Worm (Caenorhabditis elegans) whole organism, mixed stage, embryonic: Measurements from ENCODE around the gene F41G3.3.

Source experiments
- bed-3 ChIP-seq: fragments of 200-800 bp; sonication (Bioruptor generic); optimal IDR thresholded peaks from 3 replicates; lab custom pipeline; 2018; ENCODE audit warnings: mild to moderate bottlenecking, missing genetic modification characterization, moderate library complexity, missing compliant biosample characterization
- lsy-2 ChIP-seq: fragments of 150-350 bp; optimal IDR thresholded peaks from 2 replicates; lab custom pipeline; 2014; ENCODE audit warnings: missing biosample characterization, missing genetic modification characterization
- mab-5 ChIP-seq: fragments of 150-350 bp; optimal IDR thresholded peaks from 2 replicates; lab custom pipeline; 2014; ENCODE audit warnings: missing biosample characterization, missing genetic modification characterization
- mep-1 ChIP-seq: fragments of 150-350 bp; optimal IDR thresholded peaks from 2 replicates; lab custom pipeline; 2017; ENCODE audit warnings: missing biosample characterization, missing genetic modification reagents, missing genetic modification characterization, inconsistent platforms
- nhr-237 ChIP-seq: fragments of 150-350 bp; optimal IDR thresholded peaks from 2 replicates; lab custom pipeline; 2014; ENCODE audit warnings: missing biosample characterization, missing genetic modification characterization
- nhr-28 ChIP-seq: fragments of 150-350 bp; optimal IDR thresholded peaks from 2 replicates; lab custom pipeline; 2014; ENCODE audit warnings: missing biosample characterization, missing genetic modification characterization
- pha-4 ChIP-seq: fragments of 150-350 bp; optimal IDR thresholded peaks from 2 replicates; lab custom pipeline; 2018; ENCODE audit warnings: missing biosample characterization, missing genetic modification reagents, missing genetic modification characterization
- snpc-4 ChIP-seq: fragments of 150-350 bp; optimal IDR thresholded peaks from 2 replicates; lab custom pipeline; 2014; ENCODE audit warnings: missing biosample characterization, missing genetic modification characterization
- sptf-1 ChIP-seq: sonication (generic microtip); optimal IDR thresholded peaks from 2 replicates; lab custom pipeline; 2017; ENCODE audit warnings: mild to moderate bottlenecking, missing genetic modification characterization, moderate library complexity, missing compliant biosample characterization
- tbx-8 ChIP-seq: fragments of 200-800 bp; sonication (Bioruptor generic); optimal IDR thresholded peaks from 2 replicates; lab custom pipeline; 2018; ENCODE audit warnings: mild to moderate bottlenecking, missing genetic modification characterization, moderate library complexity, missing compliant biosample characterization
- unc-120 ChIP-seq: sonication (generic microtip); optimal IDR thresholded peaks from 2 replicates; lab custom pipeline; 2017; ENCODE audit warnings: missing genetic modification characterization, missing compliant biosample characterization; ENCODE audit not compliant: poor library complexity, severe bottlenecking
- unc-39 ChIP-seq: fragments of 150-350 bp; optimal IDR thresholded peaks from 2 replicates; lab custom pipeline; 2014; ENCODE audit warnings: missing biosample characterization, missing genetic modification characterization
- ztf-11 ChIP-seq: fragments of 150-350 bp; optimal IDR thresholded peaks from 2 replicates; lab custom pipeline; 2014; ENCODE audit warnings: missing biosample characterization, missing genetic modification characterization

DNA sequence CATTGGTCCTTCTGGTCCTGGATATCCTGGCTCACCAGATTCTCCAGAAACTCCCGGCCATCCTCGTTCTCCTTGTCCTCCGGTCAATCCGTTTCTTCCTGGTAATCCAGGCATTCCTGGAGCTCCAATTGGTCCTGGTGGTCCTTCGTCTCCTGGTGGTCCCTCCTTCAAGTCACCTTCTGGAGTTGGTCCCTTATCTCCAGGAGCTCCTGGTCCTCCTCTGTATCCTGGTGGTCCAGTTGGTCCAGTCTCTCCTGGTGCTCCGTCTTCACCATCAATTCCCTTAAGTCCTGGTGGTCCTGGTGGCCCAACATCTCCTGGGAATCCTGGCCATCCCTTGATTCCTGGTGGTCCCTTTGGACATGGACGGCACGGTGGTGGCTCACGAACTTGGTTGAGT lies 45.7 kb upstream of the F41G3.3 start:
- TF ChIP-seq pha-4 (tag; lab: Kevin White, UChicago) (no peak), mab-5 (no peak), snpc-4 (tag; lab: Kevin White, UChicago) (no peak), bed-3 (GFP tag; lab: Kevin White, UChicago) (no peak), unc-120 (tag; lab: Kevin White, UChicago) (no peak), unc-39 (tag; lab: Kevin White, UChicago) (no peak), nhr-237 (tag; lab: Kevin White, UChicago) (no peak), mep-1 (tag; lab: Kevin White, UChicago) (no peak), sptf-1 (tag; lab: Kevin White, UChicago) (no peak), ztf-11 (tag; lab: Kevin White, UChicago) (no peak), nhr-28 (tag; lab: Kevin White, UChicago) (no peak), lsy-2 (tag; lab: Kevin White, UChicago) (no peak), tbx-8 (GFP tag; lab: Kevin White, UChicago) (no peak)
